Worm (Caenorhabditis elegans) whole organism, L1 larva: Measurements from ENCODE around the gene F07F6.7.
A peak's percentile ranks its signal among the peaks of the same experiment; 100 is the strongest.

Experiments
- C16A3.4 ChIP-seq: fragments of 150-350 bp; optimal IDR thresholded peaks from 2 replicates; lab custom pipeline; 2014; ENCODE audit warnings: missing biosample characterization, missing genetic modification characterization
- F16B12.6 ChIP-seq: fragments of 150-350 bp; optimal IDR thresholded peaks from 2 replicates; lab custom pipeline; 2014; ENCODE audit warnings: missing biosample characterization, missing genetic modification characterization
- alr-1 ChIP-seq: fragments of 200-800 bp; sonication (Bioruptor generic); optimal IDR thresholded peaks from 2 replicates; lab custom pipeline; 2018; ENCODE audit warnings: borderline replicate concordance, mild to moderate bottlenecking, missing genetic modification characterization, missing compliant biosample characterization
- aly-2 ChIP-seq: fragments of 150-350 bp; optimal IDR thresholded peaks from 2 replicates; lab custom pipeline; 2014; ENCODE audit warnings: missing biosample characterization, missing genetic modification characterization
- blmp-1 ChIP-seq: fragments of 150-350 bp; optimal IDR thresholded peaks from 2 replicates; lab custom pipeline; 2014; ENCODE audit warnings: missing biosample characterization, missing genetic modification characterization
- dsc-1 ChIP-seq: sonication (generic microtip); optimal IDR thresholded peaks from 2 replicates; lab custom pipeline; 2016; ENCODE audit warnings: mild to moderate bottlenecking, missing genetic modification characterization, missing compliant biosample characterization
- efl-1 ChIP-seq, 4 experiments: fragments of 150-350 bp; optimal IDR thresholded peaks in 3 of 4; peaks in 1 of 4; 1 replicate in 1 of 4; 2 replicates in 3 of 4; lab custom pipeline; 2014; ENCODE audit warnings: missing biosample characterization in 2 of 4, missing genetic modification characterization in 2 of 4, missing genetic modification reagents in 2 of 4
- efl-3 ChIP-seq: fragments of 200-800 bp; sonication (Bioruptor generic); optimal IDR thresholded peaks from 2 replicates; lab custom pipeline; 2018; ENCODE audit warnings: mild to moderate bottlenecking, missing genetic modification characterization, missing compliant biosample characterization
- egl-13 ChIP-seq: sonication (generic microtip); optimal IDR thresholded peaks from 2 replicates; lab custom pipeline; 2016; ENCODE audit warnings: missing genotype, missing genetic modification reagents, missing genetic modification characterization, missing compliant biosample characterization
- elt-3 ChIP-seq, 6 experiments: fragments of 150-350 bp in 1 of 6; sonication (generic microtip); optimal IDR thresholded peaks; 2 replicates each; lab custom pipeline; 2017 to 2018; ENCODE audit warnings: missing biosample characterization in 6 of 6, missing genetic modification characterization in 6 of 6, inconsistent platforms in 1 of 6
- ets-5 ChIP-seq: fragments of 200-800 bp; sonication (Bioruptor generic); IDR thresholded peaks from 2 replicates; pipeline ENCODE4 v1.3.6; 2022; ENCODE audit warnings: missing genetic modification characterization, missing compliant biosample characterization
- fkh-10 ChIP-seq: sonication (generic microtip); optimal IDR thresholded peaks from 2 replicates; lab custom pipeline; 2017; ENCODE audit warnings: missing biosample characterization, missing genetic modification reagents, missing genetic modification characterization
- fkh-4 ChIP-seq: sonication (generic microtip); optimal IDR thresholded peaks from 2 replicates; lab custom pipeline; 2016; ENCODE audit warnings: missing compliant biosample characterization, missing genetic modification characterization, borderline replicate concordance
- fkh-8 ChIP-seq: sonication (generic microtip); optimal IDR thresholded peaks from 2 replicates; lab custom pipeline; 2016; ENCODE audit warnings: mild to moderate bottlenecking, missing genetic modification characterization, missing compliant biosample characterization
- jun-1 ChIP-seq: fragments of 150-350 bp; optimal IDR thresholded peaks from 2 replicates; lab custom pipeline; 2014; ENCODE audit warnings: missing biosample characterization, missing genetic modification reagents, missing genetic modification characterization
- lin-14 ChIP-seq: fragments of 200-800 bp; sonication (Bioruptor generic); optimal IDR thresholded peaks from 2 replicates; lab custom pipeline; 2018; ENCODE audit warnings: mild to moderate bottlenecking, missing genetic modification characterization, moderate library complexity, missing compliant biosample characterization
- lin-39 ChIP-seq: fragments of 150-350 bp; optimal IDR thresholded peaks from 2 replicates; lab custom pipeline; 2014; ENCODE audit warnings: missing biosample characterization, missing genetic modification reagents, missing genetic modification characterization
- lir-3 ChIP-seq: sonication (generic microtip); optimal IDR thresholded peaks from 2 replicates; lab custom pipeline; 2016; ENCODE audit warnings: mild to moderate bottlenecking, missing genetic modification characterization, moderate library complexity, missing compliant biosample characterization; ENCODE audit not compliant: poor library complexity
- lsy-2 ChIP-seq, 2 experiments: fragments of 150-350 bp; optimal IDR thresholded peaks; 2 replicates each; lab custom pipeline; 2014; ENCODE audit warnings: missing biosample characterization in 2 of 2, missing genetic modification characterization in 2 of 2
- mep-1 ChIP-seq: fragments of 150-350 bp; optimal IDR thresholded peaks from 2 replicates; lab custom pipeline; 2014; ENCODE audit warnings: missing biosample characterization, missing genetic modification characterization
- nhr-11 ChIP-seq: fragments of 150-350 bp; optimal IDR thresholded peaks from 2 replicates; lab custom pipeline; 2014; ENCODE audit warnings: missing biosample characterization, missing genetic modification characterization
- nhr-237 ChIP-seq: fragments of 150-350 bp; optimal IDR thresholded peaks from 2 replicates; lab custom pipeline; 2014; ENCODE audit warnings: missing biosample characterization, missing genetic modification characterization
- nhr-47 ChIP-seq: sonication (generic microtip); optimal IDR thresholded peaks from 2 replicates; lab custom pipeline; 2016; ENCODE audit warnings: mild to moderate bottlenecking, missing genetic modification characterization, moderate library complexity, missing compliant biosample characterization
- nhr-71 ChIP-seq: sonication (generic microtip); optimal IDR thresholded peaks from 2 replicates; lab custom pipeline; 2016; ENCODE audit warnings: mild to moderate bottlenecking, missing genetic modification characterization, moderate library complexity, missing compliant biosample characterization
- nhr-85 ChIP-seq: sonication (generic microtip); peaks from one replicate; lab custom pipeline; 2016; ENCODE audit warnings: missing genetic modification characterization, inconsistent platforms, missing compliant biosample characterization
- rnt-1 ChIP-seq: sonication (generic microtip); optimal IDR thresholded peaks from 2 replicates; lab custom pipeline; 2016; ENCODE audit warnings: mild to moderate bottlenecking, missing genetic modification characterization, moderate library complexity, missing compliant biosample characterization
- snu-23 ChIP-seq: sonication (generic microtip); optimal IDR thresholded peaks from 2 replicates; lab custom pipeline; 2016; ENCODE audit warnings: missing genetic modification characterization, missing compliant biosample characterization
- sup-37 ChIP-seq: fragments of 200-800 bp; sonication (Bioruptor generic); optimal IDR thresholded peaks from 2 replicates; lab custom pipeline; 2018; ENCODE audit warnings: mild to moderate bottlenecking, missing genetic modification characterization, missing compliant biosample characterization
- tbx-2 ChIP-seq: sonication (generic microtip); optimal IDR thresholded peaks from 2 replicates; lab custom pipeline; 2016; ENCODE audit warnings: missing genetic modification characterization, missing compliant biosample characterization
- unc-130 ChIP-seq: fragments of 150-350 bp; optimal IDR thresholded peaks from 2 replicates; lab custom pipeline; 2017; ENCODE audit warnings: missing biosample characterization, missing genetic modification characterization, inconsistent platforms
- unc-30 ChIP-seq: sonication (generic microtip); optimal IDR thresholded peaks from 2 replicates; lab custom pipeline; 2017; ENCODE audit warnings: missing biosample characterization, missing genetic modification characterization
- unc-62 ChIP-seq: fragments of 150-350 bp; optimal IDR thresholded peaks from 2 replicates; lab custom pipeline; 2014; ENCODE audit warnings: missing biosample characterization, missing genetic modification reagents, missing genetic modification characterization
- vab-15 ChIP-seq: sonication (generic microtip); optimal IDR thresholded peaks from 2 replicates; lab custom pipeline; 2017; ENCODE audit warnings: missing genotype, mild to moderate bottlenecking, missing genetic modification characterization, missing compliant biosample characterization
- zag-1 ChIP-seq: fragments of 150-350 bp; optimal IDR thresholded peaks from 2 replicates; lab custom pipeline; 2014; ENCODE audit warnings: missing biosample characterization, missing genetic modification characterization
- zip-4 ChIP-seq: fragments of 200-800 bp; sonication (Bioruptor generic); optimal IDR thresholded peaks from 2 replicates; lab custom pipeline; 2018; ENCODE audit warnings: mild to moderate bottlenecking, missing genetic modification characterization, moderate library complexity, missing compliant biosample characterization

F07F6.7 gene

DNA sequence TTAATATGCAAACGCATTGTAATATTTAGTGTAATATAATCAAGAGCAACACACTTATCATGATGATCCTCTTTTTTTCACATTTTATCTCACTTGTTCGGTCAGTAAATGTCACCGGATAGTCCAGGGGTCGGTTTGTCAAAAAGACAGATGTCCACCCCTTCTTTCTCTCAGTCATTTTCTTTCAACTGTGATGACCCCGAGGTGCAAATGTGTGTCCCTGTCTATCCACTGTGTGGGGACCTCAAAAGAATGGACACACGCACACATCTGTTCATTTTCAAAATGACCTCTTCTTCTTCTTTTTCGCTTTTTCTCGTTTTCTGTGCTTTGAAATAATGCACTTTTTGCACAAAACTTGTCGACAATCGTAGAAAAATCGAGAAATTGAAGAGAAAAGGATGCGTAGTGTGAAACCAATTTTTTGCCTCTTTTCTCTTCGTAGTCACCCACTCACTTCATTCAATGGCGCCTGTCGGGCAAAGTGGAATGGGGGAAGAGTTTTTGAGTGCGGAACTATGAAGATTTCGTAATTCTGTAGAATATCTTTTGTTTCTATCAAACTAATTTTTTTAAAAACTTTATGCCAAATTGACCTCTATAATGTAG lies 40.1 kb upstream of the F07F6.7 start:
- peak; percentile 26 for TF ChIP-seq unc-130 (tag; lab: Kevin White, UChicago)
- TF ChIP-seq dsc-1 (tag; lab: Kevin White, UChicago), result peak; percentile 24
- no peak for TF ChIP-seq nhr-47 (tag; lab: Kevin White, UChicago)
- TF ChIP-seq elt-3 (tag; optimal IDR thresholded peaks at IDR 0.05; lab: Kevin White, UChicago), result no peak
- TF ChIP-seq fkh-10 (GFP tag; lab: Kevin White, UChicago), result peak; percentile 23
- TF ChIP-seq lsy-2 (tag; optimal IDR thresholded peaks at IDR 0.05; lab: Kevin White, UChicago), result peak; percentile 4 to 9
- peak in 1 of 2 experiments; percentile 4 for TF ChIP-seq efl-1 (optimal IDR thresholded peaks at IDR 0.05; lab: Kevin White, UChicago)
- peak in 1 of 2 experiments; percentile 86 for TF ChIP-seq efl-1 (GFP tag; optimal IDR thresholded peaks at IDR 0.05 in 1 of 2; lab: Kevin White, UChicago)
- peak; percentile 6 for TF ChIP-seq rnt-1 (tag; lab: Kevin White, UChicago)
- TF ChIP-seq blmp-1 (tag; lab: Kevin White, UChicago), result peak; percentile 70
- peak; percentile 7 for TF ChIP-seq nhr-71 (tag; lab: Kevin White, UChicago)
- peak; percentile 65 for TF ChIP-seq lin-14

ce11 chrII:5460911-5461310 lies 37.3 kb upstream of the F07F6.7 start:
- no peak for TF ChIP-seq unc-30 (tag; lab: Kevin White, UChicago)
- peak; percentile 62 for TF ChIP-seq blmp-1 (tag; lab: Kevin White, UChicago)
- peak; percentile 33 for TF ChIP-seq nhr-85 (tag; lab: Kevin White, UChicago)
- no peak for TF ChIP-seq tbx-2 (tag; lab: Kevin White, UChicago)
- TF ChIP-seq nhr-237 (tag; lab: Kevin White, UChicago), result no peak
- peak in 1 of 6 experiments; percentile 43 for TF ChIP-seq elt-3 (tag; optimal IDR thresholded peaks at IDR 0.05; lab: Kevin White, UChicago)
- TF ChIP-seq lin-14, result peak; percentile 15
- TF ChIP-seq, all 84 proteins: peak for 4

DNA sequence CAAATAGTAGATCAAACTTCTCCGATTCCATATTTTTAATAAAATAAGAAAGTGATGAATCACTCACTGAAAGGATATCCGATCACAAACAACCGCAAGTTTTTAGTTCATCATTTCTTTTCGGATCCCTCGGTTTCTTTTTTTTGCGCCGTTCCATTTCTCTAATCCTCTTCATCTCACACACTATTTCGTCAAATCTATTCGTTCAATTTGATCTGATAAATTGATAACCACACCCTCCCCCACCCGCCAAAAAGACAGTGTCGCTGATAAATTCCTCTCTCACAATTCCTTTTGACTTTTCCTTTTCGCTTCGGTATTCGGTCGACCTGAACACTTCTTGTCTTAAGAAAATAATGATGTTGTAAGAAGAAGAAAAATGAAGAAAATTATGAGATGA lies 35.9 kb upstream of the F07F6.7 start:
- TF ChIP-seq lsy-2 (tag; optimal IDR thresholded peaks at IDR 0.05; lab: Kevin White, UChicago) (no peak), fkh-4 (no peak), nhr-71 (tag; lab: Kevin White, UChicago) (no peak), egl-13 (tag; lab: Kevin White, UChicago) (no peak), sup-37 (GFP tag; lab: Kevin White, UChicago) (no peak), unc-62 (GFP tag; lab: Kevin White, UChicago) (no peak), lin-14 (peak; percentile 37), lin-39 (tag; lab: Kevin White, UChicago) (no peak), snu-23 (GFP tag; lab: Kevin White, UChicago) (no peak), blmp-1 (tag; lab: Kevin White, UChicago) (peak; percentile 90), zag-1 (tag; lab: Kevin White, UChicago) (no peak), elt-3 (tag; optimal IDR thresholded peaks at IDR 0.05; lab: Kevin White, UChicago) (peak in 1 of 6 experiments; percentile 58), nhr-85 (tag; lab: Kevin White, UChicago) (peak; percentile 3), alr-1 (tag; lab: Kevin White, UChicago) (no peak)

- TF ChIP-seq nhr-47 (tag; lab: Kevin White, UChicago), result no peak
- no peak for TF ChIP-seq aly-2
- no peak for TF ChIP-seq C16A3.4
- no peak for TF ChIP-seq tbx-2 (tag; lab: Kevin White, UChicago)
- TF ChIP-seq fkh-8 (tag; lab: Kevin White, UChicago), result no peak
- no peak for TF ChIP-seq unc-30 (tag; lab: Kevin White, UChicago)
- peak; percentile 99 for TF ChIP-seq blmp-1 (tag; lab: Kevin White, UChicago)
- TF ChIP-seq nhr-71 (tag; lab: Kevin White, UChicago), result peak; percentile 2
- TF ChIP-seq ets-5 (GFP tag; lab: Robert Waterston, UW), result no peak
- TF ChIP-seq mep-1 (tag; lab: Kevin White, UChicago), result peak; percentile 5
- TF ChIP-seq lir-3 (tag; lab: Kevin White, UChicago), result no peak
- TF ChIP-seq snu-23 (GFP tag; lab: Kevin White, UChicago), result peak; percentile 11
- no peak for TF ChIP-seq vab-15 (tag; lab: Kevin White, UChicago)
- TF ChIP-seq elt-3 (tag; optimal IDR thresholded peaks at IDR 0.05; lab: Kevin White, UChicago), result peak in 4 of 6 experiments; percentile 11 to 73 (median 32)
- TF ChIP-seq jun-1 (tag; lab: Kevin White, UChicago), result no peak
- no peak for TF ChIP-seq zip-4 (GFP tag; lab: Kevin White, UChicago)
- TF ChIP-seq lin-14, result peak; percentile 71
- peak; percentile 4 for TF ChIP-seq unc-130 (tag; lab: Kevin White, UChicago)
- TF ChIP-seq unc-62 (GFP tag; lab: Kevin White, UChicago), result no peak
- no peak for TF ChIP-seq nhr-11
- TF ChIP-seq F16B12.6 (tag; lab: Kevin White, UChicago), result no peak
- TF ChIP-seq efl-3 (GFP tag; lab: Kevin White, UChicago), result no peak
Measured at ce11 chrII:5458683-5459410, 35.2 kb upstream of the F07F6.7 start.
